Fruit fly (Drosophila melanogaster) whole organism, prepupa: ENCODE results near the gene Nepl20.

Experiments
- Blimp-1 ChIP-seq: fragments of 200-800 bp; sonication (Bioruptor generic); optimal IDR thresholded peaks from 3 replicates; lab custom pipeline; 2017; ENCODE audit warnings: missing biosample characterization, missing genetic modification characterization, mild to moderate bottlenecking, moderate library complexity, missing genetic modification reagents
- CG10631 ChIP-seq: fragments of 200-800 bp; sonication (Bioruptor generic); optimal IDR thresholded peaks from 2 replicates; lab custom pipeline; 2016; ENCODE audit warnings: missing biosample characterization, missing genetic modification characterization
- CG11762 ChIP-seq: fragments of 200-800 bp; sonication (Bioruptor generic); optimal IDR thresholded peaks from 3 replicates; lab custom pipeline; 2016; ENCODE audit warnings: missing biosample characterization, missing genetic modification characterization; ENCODE audit not compliant: insufficient read depth
- CG11902 ChIP-seq: fragments of 200-800 bp; sonication (Bioruptor generic); optimal IDR thresholded peaks from 3 replicates; lab custom pipeline; 2016; ENCODE audit warnings: missing biosample characterization, missing genetic modification characterization
- CG15336 ChIP-seq: fragments of 200-800 bp; sonication (Bioruptor generic); IDR thresholded peaks from 2 replicates; pipeline ENCODE4 v1.3.6; 2022; ENCODE audit warnings: missing biosample characterization, missing genetic modification characterization
- CG1621 ChIP-seq: fragments of 200-800 bp; sonication (Bioruptor generic); optimal IDR thresholded peaks from 3 replicates; lab custom pipeline; 2018; ENCODE audit warnings: missing biosample characterization, mild to moderate bottlenecking, missing genetic modification characterization
- CG16779 ChIP-seq: fragments of 200-800 bp; sonication (Bioruptor generic); optimal IDR thresholded peaks from 3 replicates; lab custom pipeline; 2017; ENCODE audit warnings: missing biosample characterization, mild to moderate bottlenecking, missing genetic modification characterization
- CG3032 ChIP-seq: fragments of 200-800 bp; optimal IDR thresholded peaks from 2 replicates; lab custom pipeline; 2019; ENCODE audit warnings: missing biosample characterization, mild to moderate bottlenecking, missing genetic modification characterization, moderate library complexity
- CG32006 ChIP-seq: fragments of 200-800 bp; sonication (Bioruptor generic); optimal IDR thresholded peaks from 3 replicates; lab custom pipeline; 2017; ENCODE audit warnings: missing biosample characterization, mild to moderate bottlenecking, missing genetic modification characterization
- CG34406 ChIP-seq: fragments of 200-800 bp; sonication (Bioruptor generic); optimal IDR thresholded peaks from 3 replicates; lab custom pipeline; 2016; ENCODE audit warnings: missing biosample characterization, missing genetic modification characterization
- CG3919 ChIP-seq: fragments of 200-800 bp; sonication (Bioruptor generic); optimal IDR thresholded peaks from 3 replicates; lab custom pipeline; 2016; ENCODE audit warnings: missing biosample characterization, missing genetic modification characterization
- CG4318 ChIP-seq: fragments of 200-800 bp; sonication (Bioruptor generic); optimal IDR thresholded peaks from 3 replicates; lab custom pipeline; 2017; ENCODE audit warnings: missing biosample characterization, mild to moderate bottlenecking, missing genetic modification characterization
- CG6276 ChIP-seq: fragments of 200-800 bp; sonication (Bioruptor generic); optimal IDR thresholded peaks from 2 replicates; lab custom pipeline; 2017; ENCODE audit warnings: missing biosample characterization, mild to moderate bottlenecking, missing genetic modification characterization
- CG6792 ChIP-seq: fragments of 200-800 bp; sonication (Bioruptor generic); optimal IDR thresholded peaks from 3 replicates; lab custom pipeline; 2016; ENCODE audit warnings: missing biosample characterization, missing genetic modification characterization
- CG6854 ChIP-seq: fragments of 200-800 bp; sonication (Bioruptor generic); optimal IDR thresholded peaks from 2 replicates; lab custom pipeline; 2017; ENCODE audit warnings: missing biosample characterization, mild to moderate bottlenecking, missing genetic modification characterization
- CG7368 ChIP-seq: fragments of 200-800 bp; sonication (Bioruptor generic); optimal IDR thresholded peaks from 3 replicates; lab custom pipeline; 2016; ENCODE audit warnings: missing biosample characterization, missing genetic modification characterization
- CG8119 ChIP-seq: fragments of 200-800 bp; sonication (Bioruptor generic); IDR thresholded peaks from 3 replicates; pipeline ENCODE4 v1.3.6; 2022; ENCODE audit warnings: missing biosample characterization, missing genetic modification characterization
- CG8319 ChIP-seq: fragments of 200-800 bp; sonication (Bioruptor generic); optimal IDR thresholded peaks from 3 replicates; lab custom pipeline; 2016; ENCODE audit warnings: missing biosample characterization, missing genetic modification characterization
- Eip78C ChIP-seq: fragments of 200-800 bp; sonication (Bioruptor generic); peaks from one replicate; lab custom pipeline; 2016; ENCODE audit warnings: missing biosample characterization, missing genetic modification characterization
- Ets21C ChIP-seq: fragments of 200-800 bp; sonication (Bioruptor generic); optimal IDR thresholded peaks from 3 replicates; lab custom pipeline; 2016; ENCODE audit warnings: missing biosample characterization, missing genetic modification characterization
- Ets96B ChIP-seq: fragments of 200-800 bp; optimal IDR thresholded peaks from 2 replicates; lab custom pipeline; 2019; ENCODE audit warnings: missing biosample characterization, mild to moderate bottlenecking, missing genetic modification characterization, moderate library complexity
- Gug ChIP-seq: fragments of 200-800 bp; sonication (Bioruptor generic); IDR thresholded peaks from 2 replicates; pipeline ENCODE4 v1.3.6; 2022; ENCODE audit warnings: missing biosample characterization, missing genetic modification characterization
- Hr4 ChIP-seq: fragments of 200-800 bp; sonication (Bioruptor generic); optimal IDR thresholded peaks from 3 replicates; lab custom pipeline; 2016; ENCODE audit warnings: missing biosample characterization, missing genetic modification characterization
- Lpt ChIP-seq: fragments of 200-800 bp; sonication (Bioruptor generic); optimal IDR thresholded peaks from 3 replicates; lab custom pipeline; 2016; ENCODE audit warnings: missing biosample characterization, missing genetic modification characterization
- OdsH ChIP-seq: fragments of 200-800 bp; sonication (Bioruptor generic); optimal IDR thresholded peaks from 3 replicates; lab custom pipeline; 2016; ENCODE audit warnings: missing biosample characterization, missing genetic modification characterization
- Smox ChIP-seq: fragments of 200-800 bp; sonication (Bioruptor generic); optimal IDR thresholded peaks from 3 replicates; lab custom pipeline; 2016; ENCODE audit warnings: missing biosample characterization, missing genetic modification characterization
- Sox102F ChIP-seq: fragments of 200-800 bp; sonication (Bioruptor generic); optimal IDR thresholded peaks from 2 replicates; lab custom pipeline; 2016; ENCODE audit warnings: missing biosample characterization, mild to moderate bottlenecking, missing genetic modification characterization
- Sox14 ChIP-seq: fragments of 200-800 bp; sonication (Bioruptor generic); optimal IDR thresholded peaks from 3 replicates; lab custom pipeline; 2016; ENCODE audit warnings: missing biosample characterization, missing genetic modification characterization
- Sox15 ChIP-seq: fragments of 200-800 bp; sonication (Bioruptor generic); optimal IDR thresholded peaks from 3 replicates; lab custom pipeline; 2016; ENCODE audit warnings: missing biosample characterization, missing genetic modification characterization
- achi ChIP-seq: fragments of 200-800 bp; sonication (Bioruptor generic); optimal IDR thresholded peaks from 3 replicates; lab custom pipeline; 2016; ENCODE audit warnings: missing biosample characterization, missing genetic modification characterization
- acj6 ChIP-seq: fragments of 200-800 bp; sonication (Bioruptor generic); optimal IDR thresholded peaks from 3 replicates; lab custom pipeline; 2016; ENCODE audit warnings: missing biosample characterization, missing genetic modification characterization
- dsx ChIP-seq: fragments of 200-800 bp; optimal IDR thresholded peaks from 3 replicates; lab custom pipeline; 2019; ENCODE audit warnings: missing biosample characterization, mild to moderate bottlenecking, missing genetic modification characterization, moderate library complexity; ENCODE audit not compliant: poor library complexity, severe bottlenecking
- eg ChIP-seq: fragments of 200-800 bp; sonication (Bioruptor generic); IDR thresholded peaks from 3 replicates; pipeline ENCODE4 v1.3.6; 2022; ENCODE audit warnings: missing biosample characterization, missing genetic modification characterization
- esn ChIP-seq: fragments of 200-800 bp; sonication (Bioruptor generic); optimal IDR thresholded peaks from 2 replicates; lab custom pipeline; 2016; ENCODE audit warnings: missing biosample characterization, mild to moderate bottlenecking, missing genetic modification characterization, moderate library complexity
- fd59A ChIP-seq: fragments of 200-800 bp; sonication (Bioruptor generic); optimal IDR thresholded peaks from 2 replicates; lab custom pipeline; 2017; ENCODE audit warnings: missing biosample characterization, mild to moderate bottlenecking, missing genetic modification characterization, missing genetic modification reagents
- fd85E ChIP-seq: fragments of 200-800 bp; sonication (Bioruptor generic); optimal IDR thresholded peaks from 3 replicates; lab custom pipeline; 2016; ENCODE audit warnings: missing biosample characterization, missing genetic modification characterization
- lz ChIP-seq: fragments of 200-800 bp; sonication (Bioruptor generic); optimal IDR thresholded peaks from 3 replicates; lab custom pipeline; 2016; ENCODE audit warnings: missing biosample characterization, missing genetic modification characterization
- net ChIP-seq: fragments of 200-800 bp; sonication (Bioruptor generic); optimal IDR thresholded peaks from 3 replicates; lab custom pipeline; 2016; ENCODE audit warnings: missing biosample characterization, missing genetic modification characterization
- pdm3 ChIP-seq: fragments of 200-800 bp; sonication (Bioruptor generic); optimal IDR thresholded peaks from 3 replicates; lab custom pipeline; 2016; ENCODE audit warnings: missing biosample characterization, missing genetic modification characterization
- salr ChIP-seq, 2 experiments: fragments of 200-800 bp; sonication (Bioruptor generic); optimal IDR thresholded peaks; 3 replicates each; lab custom pipeline; 2016 to 2018; ENCODE audit warnings: missing biosample characterization in 2 of 2, missing genetic modification characterization in 2 of 2, mild to moderate bottlenecking in 1 of 2
- spab ChIP-seq: fragments of 200-800 bp; sonication (Bioruptor generic); optimal IDR thresholded peaks from 2 replicates; lab custom pipeline; 2017; ENCODE audit warnings: missing biosample characterization, mild to moderate bottlenecking, missing genetic modification characterization, missing genetic modification reagents
- ss ChIP-seq, 2 experiments: fragments of 200-800 bp; sonication (Bioruptor generic); optimal IDR thresholded peaks; 2 replicates in 1 of 2; 3 replicates in 1 of 2; lab custom pipeline; 2017 to 2018; ENCODE audit warnings: mild to moderate bottlenecking in 2 of 2, missing biosample characterization in 2 of 2, missing genetic modification characterization in 2 of 2, moderate library complexity in 1 of 2
- svp ChIP-seq: fragments of 200-800 bp; sonication (Bioruptor generic); peaks from one replicate; lab custom pipeline; 2016; ENCODE audit warnings: missing biosample characterization, missing genetic modification characterization
- topi ChIP-seq: fragments of 200-800 bp; sonication (Bioruptor generic); optimal IDR thresholded peaks from 3 replicates; lab custom pipeline; 2016; ENCODE audit warnings: missing biosample characterization, missing genetic modification characterization
- vri ChIP-seq: fragments of 200-800 bp; sonication (Bioruptor generic); optimal IDR thresholded peaks from 3 replicates; lab custom pipeline; 2016; ENCODE audit warnings: missing biosample characterization, mild to moderate bottlenecking, missing genetic modification characterization

Nepl20 gene

DNA sequence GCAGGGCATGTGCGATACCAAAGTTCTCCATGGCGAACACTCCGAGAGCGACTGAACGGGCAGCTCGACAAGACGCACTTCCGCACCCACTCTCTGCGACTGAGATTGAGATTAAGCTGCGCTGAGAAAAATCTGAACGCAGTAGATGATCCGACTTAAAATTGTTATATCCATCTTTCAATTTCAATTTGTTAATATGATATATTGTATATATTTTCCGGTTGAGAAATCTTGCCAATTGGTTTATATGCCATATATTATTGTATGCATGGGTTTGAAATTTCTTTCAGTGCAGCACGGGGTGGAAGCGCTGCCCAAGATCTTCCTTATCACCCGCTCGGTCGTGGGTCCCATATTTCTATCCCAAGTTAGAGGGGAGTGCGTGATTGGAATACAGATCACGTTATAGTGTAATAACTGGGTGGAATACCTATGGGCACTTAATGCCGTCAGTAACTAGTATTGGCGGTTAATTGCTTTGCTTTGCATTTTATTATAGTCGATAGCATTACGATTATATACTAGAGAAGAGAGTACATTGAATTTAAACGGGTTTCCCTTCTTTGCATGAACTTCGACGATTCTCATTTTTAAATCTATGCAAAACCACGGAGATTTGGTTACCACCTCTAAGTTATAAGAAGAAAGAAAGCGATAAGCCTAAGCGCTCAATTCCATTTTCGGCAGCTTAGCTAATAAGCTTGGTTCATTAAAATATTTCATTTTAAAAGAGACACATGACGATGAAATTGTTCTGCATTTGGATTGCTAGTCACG is at the start of gene Nepl20, which contains the start of gene Nepl19 (continued):
- TF ChIP-seq eg (GFP tag; lab: Robert Waterston, UW) (peak; percentile 94), CG10631 (peak; percentile 86), Blimp-1 (peak; percentile 36), CG34406 (GFP tag; lab: Kevin White, UChicago) (peak; percentile 86), dsx (GFP tag; lab: Kevin White, UChicago) (peak; percentile 85), Smox (peak; percentile 85), salr (GFP tag; optimal IDR thresholded peaks at IDR 0.05; lab: Kevin White, UChicago) (peak; percentile 77 to 84), lz (GFP tag; lab: Kevin White, UChicago) (peak; percentile 86), CG1621 (tag; lab: Kevin White, UChicago) (peak; percentile 89)

dm6 chr3R:28831172-28831571 is 49.4 kb upstream of the Nepl20 start:
- TF ChIP-seq vri, result peak; percentile 7
- peak; percentile 37 for TF ChIP-seq svp (GFP tag; lab: Kevin White, UChicago)
- no peak for TF ChIP-seq net (GFP tag; lab: Kevin White, UChicago)
- TF ChIP-seq CG34406 (GFP tag; lab: Kevin White, UChicago), result no peak
- no peak for TF ChIP-seq Lpt

- no peak for TF ChIP-seq achi
- TF ChIP-seq CG6276 (GFP tag; lab: Kevin White, UChicago), result peak; percentile 23
- peak; percentile 59 for TF ChIP-seq CG16779 (tag; lab: Kevin White, UChicago)
- TF ChIP-seq CG8319 (GFP tag; lab: Kevin White, UChicago), result no peak
- TF ChIP-seq Ets21C (GFP tag; lab: Kevin White, UChicago), result peak; percentile 26
- no peak for TF ChIP-seq CG7368
- no peak for TF ChIP-seq net (GFP tag; lab: Kevin White, UChicago)
- no peak for TF ChIP-seq svp (GFP tag; lab: Kevin White, UChicago)
- TF ChIP-seq Hr4 (GFP tag; lab: Kevin White, UChicago), result no peak
- TF ChIP-seq acj6 (GFP tag; lab: Kevin White, UChicago), result peak; percentile 56
- peak; percentile 51 for TF ChIP-seq fd85E
- peak; percentile 85 for TF ChIP-seq Eip78C
- TF ChIP-seq fd59A (GFP tag; lab: Kevin White, UChicago), result peak; percentile 3
- TF ChIP-seq CG3919 (GFP tag; lab: Kevin White, UChicago), result no peak
- peak; percentile 21 for TF ChIP-seq Sox15
- no peak for TF ChIP-seq spab (GFP tag; lab: Kevin White, UChicago)
- peak; percentile 58; the same call in 2 of the 3 replicates for TF ChIP-seq CG8119 (GFP tag; lab: Robert Waterston, UW)
- TF ChIP-seq Sox102F (GFP tag; lab: Kevin White, UChicago), result no peak
- no peak for TF ChIP-seq CG11762 (GFP tag; lab: Kevin White, UChicago)
- TF ChIP-seq topi (GFP tag; lab: Kevin White, UChicago), result no peak
- TF ChIP-seq Ets96B, result no peak
- peak; percentile 9 for TF ChIP-seq Lpt
- TF ChIP-seq dsx (GFP tag; lab: Kevin White, UChicago), result no peak
- peak; percentile 66 for TF ChIP-seq pdm3 (GFP tag; lab: Kevin White, UChicago)
- peak; percentile 64 for TF ChIP-seq Sox14 (GFP tag; lab: Kevin White, UChicago)
- no peak for TF ChIP-seq CG6792
- peak; percentile 44 for TF ChIP-seq CG3032 (tag; lab: Kevin White, UChicago)
- no peak for TF ChIP-seq CG11902 (GFP tag; lab: Kevin White, UChicago)
- TF ChIP-seq CG15336 (GFP tag; lab: Robert Waterston, UW), result no peak
- TF ChIP-seq OdsH (GFP tag; lab: Kevin White, UChicago), result no peak
- TF ChIP-seq CG6854 (GFP tag; lab: Kevin White, UChicago), result peak; percentile 51
- TF ChIP-seq ss (GFP tag; optimal IDR thresholded peaks at IDR 0.05; lab: Kevin White, UChicago), result peak in 1 of 2 experiments; percentile 55
- TF ChIP-seq CG4318, result no peak
- no peak for TF ChIP-seq CG10631
- peak; percentile 35 for TF ChIP-seq CG32006 (GFP tag; lab: Kevin White, UChicago)
- TF ChIP-seq esn (GFP tag; lab: Kevin White, UChicago), result peak; percentile 64
- TF ChIP-seq Gug (GFP tag; lab: Robert Waterston, UW), result no peak; the same call in 1 of the 2 replicates
Measured at dm6 chr3R:28831626-28832267, 48.8 kb upstream of the Nepl20 start, which contains the start of gene WASp. TSS of gene WASp (minus strand) at chr3R:28832024.
